Worm (Caenorhabditis elegans) whole organism, L1 larva: ENCODE results near the gene pas-1.
A peak's percentile ranks its signal among the peaks of the same experiment; 100 is the strongest.
"Not testable (repeated sequence)": the region's sequence is repeated elsewhere in the genome, so short reads cannot be mapped to it uniquely, and the experiment has no call there.

ENCODE experiments used
- C04F5.9 ChIP-seq: sonication (generic microtip); optimal IDR thresholded peaks from 2 replicates; lab custom pipeline; 2016; ENCODE audit warnings: missing genetic modification characterization, missing compliant biosample characterization
- C34B4.2 ChIP-seq: sonication (generic microtip); optimal IDR thresholded peaks from 2 replicates; lab custom pipeline; 2017; ENCODE audit warnings: mild to moderate bottlenecking, missing genetic modification characterization, missing compliant biosample characterization
- F16B12.6 ChIP-seq: fragments of 150-350 bp; optimal IDR thresholded peaks from 2 replicates; lab custom pipeline; 2014; ENCODE audit warnings: missing biosample characterization, missing genetic modification characterization
- Y116A8C.19 ChIP-seq: sonication (generic microtip); optimal IDR thresholded peaks from 2 replicates; lab custom pipeline; 2016; ENCODE audit warnings: missing compliant biosample characterization, missing genetic modification characterization, borderline replicate concordance
- aha-1 ChIP-seq: fragments of 150-350 bp; optimal IDR thresholded peaks from 2 replicates; lab custom pipeline; 2014; ENCODE audit warnings: missing biosample characterization, missing genetic modification characterization
- ceh-90 ChIP-seq: sonication (generic microtip); optimal IDR thresholded peaks from 2 replicates; lab custom pipeline; 2016; ENCODE audit warnings: missing genetic modification characterization, missing compliant biosample characterization
- ces-1 ChIP-seq: fragments of 150-350 bp; optimal IDR thresholded peaks from 2 replicates; lab custom pipeline; 2014; ENCODE audit warnings: missing biosample characterization, missing genetic modification reagents, missing genetic modification characterization
- dpl-1 ChIP-seq, 3 experiments: fragments of 150-350 bp in 2 of 3; sonication (generic microtip) in 1 of 3; optimal IDR thresholded peaks; 2 replicates each; lab custom pipeline; 2014 to 2017; ENCODE audit warnings: missing biosample characterization in 3 of 3, missing genetic modification characterization in 3 of 3, missing genetic modification reagents in 3 of 3
- dsc-1 ChIP-seq: sonication (generic microtip); optimal IDR thresholded peaks from 2 replicates; lab custom pipeline; 2016; ENCODE audit warnings: mild to moderate bottlenecking, missing genetic modification characterization, missing compliant biosample characterization
- efl-1 ChIP-seq, 4 experiments: fragments of 150-350 bp; optimal IDR thresholded peaks in 3 of 4; peaks in 1 of 4; 1 replicate in 1 of 4; 2 replicates in 3 of 4; lab custom pipeline; 2014; ENCODE audit warnings: missing biosample characterization in 2 of 4, missing genetic modification characterization in 2 of 4, missing genetic modification reagents in 2 of 4
- elt-2 ChIP-seq: sonication (generic microtip); optimal IDR thresholded peaks from 2 replicates; lab custom pipeline; 2016; ENCODE audit warnings: missing genetic modification characterization, mild to moderate bottlenecking, inconsistent platforms, missing compliant biosample characterization, missing genetic modification reagents
- ets-5 ChIP-seq: fragments of 200-800 bp; sonication (Bioruptor generic); IDR thresholded peaks from 2 replicates; pipeline ENCODE4 v1.3.6; 2022; ENCODE audit warnings: missing genetic modification characterization, missing compliant biosample characterization
- fkh-10 ChIP-seq: sonication (generic microtip); optimal IDR thresholded peaks from 2 replicates; lab custom pipeline; 2017; ENCODE audit warnings: missing biosample characterization, missing genetic modification reagents, missing genetic modification characterization
- fkh-4 ChIP-seq: sonication (generic microtip); optimal IDR thresholded peaks from 2 replicates; lab custom pipeline; 2016; ENCODE audit warnings: missing compliant biosample characterization, missing genetic modification characterization, borderline replicate concordance
- fkh-8 ChIP-seq: sonication (generic microtip); optimal IDR thresholded peaks from 2 replicates; lab custom pipeline; 2016; ENCODE audit warnings: mild to moderate bottlenecking, missing genetic modification characterization, missing compliant biosample characterization
- lin-13 ChIP-seq: fragments of 150-350 bp; optimal IDR thresholded peaks from 2 replicates; lab custom pipeline; 2014; ENCODE audit warnings: missing biosample characterization, missing genetic modification reagents, missing genetic modification characterization
- nhr-20 ChIP-seq: sonication (generic microtip); optimal IDR thresholded peaks from 2 replicates; lab custom pipeline; 2016; ENCODE audit warnings: mild to moderate bottlenecking, missing genetic modification characterization, missing compliant biosample characterization
- nhr-71 ChIP-seq: sonication (generic microtip); optimal IDR thresholded peaks from 2 replicates; lab custom pipeline; 2016; ENCODE audit warnings: mild to moderate bottlenecking, missing genetic modification characterization, moderate library complexity, missing compliant biosample characterization
- nhr-76 ChIP-seq: sonication (generic microtip); optimal IDR thresholded peaks from 2 replicates; lab custom pipeline; 2017; ENCODE audit warnings: missing biosample characterization, missing genetic modification characterization
- nhr-84 ChIP-seq: sonication (generic microtip); optimal IDR thresholded peaks from 2 replicates; lab custom pipeline; 2017; ENCODE audit warnings: missing biosample characterization, missing genetic modification characterization
- nhr-90 ChIP-seq: sonication (generic microtip); optimal IDR thresholded peaks from 2 replicates; lab custom pipeline; 2016; ENCODE audit warnings: mild to moderate bottlenecking, missing genetic modification characterization, missing compliant biosample characterization; ENCODE audit not compliant: poor library complexity
- pag-3 ChIP-seq: sonication (generic microtip); optimal IDR thresholded peaks from 2 replicates; lab custom pipeline; 2017; ENCODE audit warnings: missing genetic modification characterization, mild to moderate bottlenecking, missing compliant biosample characterization, antibody characterized with exemption, borderline replicate concordance; ENCODE audit not compliant: insufficient read depth
- rnt-1 ChIP-seq: sonication (generic microtip); optimal IDR thresholded peaks from 2 replicates; lab custom pipeline; 2016; ENCODE audit warnings: mild to moderate bottlenecking, missing genetic modification characterization, moderate library complexity, missing compliant biosample characterization
- skn-1 ChIP-seq: fragments of 150-350 bp; optimal IDR thresholded peaks from 2 replicates; lab custom pipeline; 2014; ENCODE audit warnings: missing biosample characterization, missing genetic modification characterization
- snpc-4 ChIP-seq: fragments of 150-350 bp; optimal IDR thresholded peaks from 2 replicates; lab custom pipeline; 2014; ENCODE audit warnings: missing biosample characterization, missing genetic modification characterization
- sup-37 ChIP-seq: fragments of 200-800 bp; sonication (Bioruptor generic); optimal IDR thresholded peaks from 2 replicates; lab custom pipeline; 2018; ENCODE audit warnings: mild to moderate bottlenecking, missing genetic modification characterization, missing compliant biosample characterization
- tbx-2 ChIP-seq: sonication (generic microtip); optimal IDR thresholded peaks from 2 replicates; lab custom pipeline; 2016; ENCODE audit warnings: missing genetic modification characterization, missing compliant biosample characterization
- unc-130 ChIP-seq: fragments of 150-350 bp; optimal IDR thresholded peaks from 2 replicates; lab custom pipeline; 2017; ENCODE audit warnings: missing biosample characterization, missing genetic modification characterization, inconsistent platforms
- unc-30 ChIP-seq: sonication (generic microtip); optimal IDR thresholded peaks from 2 replicates; lab custom pipeline; 2017; ENCODE audit warnings: missing biosample characterization, missing genetic modification characterization
- unc-62 ChIP-seq: fragments of 150-350 bp; optimal IDR thresholded peaks from 2 replicates; lab custom pipeline; 2014; ENCODE audit warnings: missing biosample characterization, missing genetic modification reagents, missing genetic modification characterization
- ztf-11 ChIP-seq, 2 experiments: sonication (generic microtip); optimal IDR thresholded peaks; 2 replicates each; lab custom pipeline; 2016 to 2017; ENCODE audit warnings: missing genetic modification characterization in 2 of 2, missing biosample characterization in 1 of 2, missing compliant biosample characterization in 1 of 2
- ztf-4 ChIP-seq: fragments of 150-350 bp; optimal IDR thresholded peaks from 2 replicates; lab custom pipeline; 2014; ENCODE audit warnings: missing biosample characterization, missing genetic modification characterization

pas-1 gene

DNA sequence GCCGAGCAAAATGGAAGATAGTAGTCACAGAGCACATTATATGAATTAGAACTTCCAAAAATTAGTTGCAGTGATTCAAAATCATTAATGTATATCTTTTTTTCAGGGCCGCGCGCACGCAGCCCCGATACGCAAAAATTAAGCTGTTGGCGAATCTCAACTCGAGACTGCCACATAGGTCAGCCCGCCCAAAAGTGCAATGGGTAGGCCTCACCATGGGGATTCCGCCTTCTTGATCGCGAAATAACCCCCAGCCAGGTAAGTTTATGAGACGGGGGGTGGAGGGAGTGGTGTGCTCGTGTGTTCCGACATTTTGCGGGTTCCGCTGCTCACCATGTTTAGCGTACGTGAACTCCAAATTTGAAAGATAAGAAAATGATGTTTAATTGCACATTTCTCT lies 40.7 kb upstream of the pas-1 start, which contains the start of gene F08H9.3:
Gene F08H9.3, minus strand, starts transcription at position 252 of the 400 bp plus-strand sequence.
- TF ChIP-seq nhr-20 (tag; lab: Kevin White, UChicago) (peak; percentile 9), elt-2 (tag; lab: Kevin White, UChicago) (peak; percentile 85), nhr-90 (peak; percentile 26), efl-1 (GFP tag; optimal IDR thresholded peaks at IDR 0.05 in 1 of 2; lab: Kevin White, UChicago) (peak in 1 of 2 experiments; percentile 84), snpc-4 (tag; lab: Kevin White, UChicago) (peak; percentile 86), nhr-71 (peak; percentile 16)
- not testable (repeated sequence) for TF ChIP-seq efl-1 (optimal IDR thresholded peaks at IDR 0.05; lab: Kevin White, UChicago)

DNA sequence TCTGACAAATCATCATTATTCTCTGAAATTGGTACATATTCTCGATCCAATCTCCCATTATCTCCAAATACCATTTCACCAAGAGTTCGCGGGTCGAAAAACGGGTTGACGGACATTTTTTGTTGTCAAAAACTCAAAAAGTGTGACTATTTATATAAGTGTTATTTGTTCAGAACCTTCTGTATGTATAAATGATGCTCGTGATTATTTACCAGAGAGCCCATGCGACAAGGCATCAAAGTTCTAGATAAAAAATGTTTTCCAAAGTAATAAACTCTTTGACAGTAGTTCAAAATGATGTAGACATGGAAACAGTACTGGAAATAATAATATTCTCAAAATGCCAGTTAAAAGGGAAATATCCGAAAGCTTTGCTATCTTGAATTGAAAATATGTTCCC lies 40.2 kb upstream of the pas-1 start:
- no peak for TF ChIP-seq pag-3 (tag; lab: Kevin White, UChicago)
- TF ChIP-seq skn-1: peak; percentile 1
- TF ChIP-seq, all 84 proteins: peak for 1

DNA sequence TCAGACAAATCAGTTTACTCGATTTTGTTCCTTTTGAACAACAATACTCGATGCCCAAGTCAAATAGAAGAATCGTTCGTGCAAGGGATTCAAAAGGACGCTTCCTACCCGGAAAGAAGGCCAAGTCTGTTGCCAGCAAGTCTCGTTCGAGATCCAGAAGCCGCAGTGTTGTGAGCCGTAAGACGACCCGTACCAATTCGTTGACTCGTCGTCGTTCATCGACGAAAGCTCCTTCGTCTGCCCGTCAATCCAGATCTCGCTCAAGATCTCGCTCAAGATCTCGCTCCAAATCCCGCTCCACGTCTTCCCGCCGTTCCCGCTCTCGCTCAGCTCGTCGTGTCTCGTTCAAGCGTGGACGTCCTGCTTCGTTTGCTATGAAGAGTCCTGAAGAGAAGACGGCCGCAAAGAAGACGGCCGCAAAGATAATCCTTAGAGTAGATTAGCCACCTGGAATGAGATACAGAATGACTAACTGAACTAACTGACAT lies 38.2 kb upstream of the pas-1 start, which contains the start of gene F08H9.2:
Gene F08H9.2, plus strand, starts transcription at position 51 of the 488 bp plus-strand sequence.
- TF ChIP-seq Y116A8C.19 (tag; lab: Kevin White, UChicago) (no peak), rnt-1 (tag; lab: Kevin White, UChicago) (no peak), lin-13 (no peak), F16B12.6 (tag; lab: Kevin White, UChicago) (no peak), ztf-11 (tag; optimal IDR thresholded peaks at IDR 0.05; lab: Kevin White, UChicago) (no peak), unc-30 (tag; lab: Kevin White, UChicago) (no peak), fkh-4 (no peak), nhr-84 (tag; lab: Kevin White, UChicago) (no peak), fkh-8 (tag; lab: Kevin White, UChicago) (no peak), dpl-1 (GFP tag; optimal IDR thresholded peaks at IDR 0.05; lab: Kevin White, UChicago) (no peak), ztf-4 (tag; lab: Kevin White, UChicago) (no peak), sup-37 (no peak), nhr-76 (tag; lab: Kevin White, UChicago) (no peak), dsc-1 (tag; lab: Kevin White, UChicago) (no peak)

DNA sequence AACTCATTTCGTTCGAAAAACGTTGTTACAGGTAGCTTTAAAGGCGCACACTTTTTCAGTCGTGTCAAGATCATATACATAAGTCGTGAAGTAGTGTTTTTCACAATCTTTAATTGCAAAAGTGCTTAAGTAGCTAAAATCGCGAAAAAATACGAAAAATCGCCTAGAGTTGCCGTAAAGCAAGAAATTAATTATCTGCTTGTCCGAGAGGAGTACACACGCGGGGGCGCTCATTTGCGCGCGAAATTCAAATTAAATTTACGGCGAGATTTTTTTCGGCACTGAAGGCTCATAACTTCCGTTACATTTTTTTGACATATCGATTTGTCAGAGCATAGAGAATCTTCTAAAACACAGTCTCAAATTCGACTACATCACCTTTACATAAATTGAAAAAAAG lies 37.7 kb upstream of the pas-1 start:
- TF ChIP-seq efl-1 (optimal IDR thresholded peaks at IDR 0.05; lab: Kevin White, UChicago): peak in 1 of 2 experiments; percentile 6
- TF ChIP-seq efl-1 (GFP tag; optimal IDR thresholded peaks at IDR 0.05 in 1 of 2; lab: Kevin White, UChicago): peak; percentile 15 to 86
- no peak for TF ChIP-seq C04F5.9 (tag; lab: Kevin White, UChicago)
- TF ChIP-seq ces-1 (GFP tag; lab: Kevin White, UChicago): no peak
- no peak for TF ChIP-seq Y116A8C.19 (tag; lab: Kevin White, UChicago)
- TF ChIP-seq dpl-1 (GFP tag; optimal IDR thresholded peaks at IDR 0.05; lab: Kevin White, UChicago): peak in 1 of 3 experiments; percentile 7
- TF ChIP-seq tbx-2 (tag; lab: Kevin White, UChicago): no peak
- no peak for TF ChIP-seq unc-130 (tag; lab: Kevin White, UChicago)
- TF ChIP-seq aha-1 (tag; lab: Kevin White, UChicago): no peak
- no peak for TF ChIP-seq ceh-90
- no peak for TF ChIP-seq fkh-10 (GFP tag; lab: Kevin White, UChicago)
- TF ChIP-seq C34B4.2 (tag; lab: Kevin White, UChicago): no peak

DNA sequence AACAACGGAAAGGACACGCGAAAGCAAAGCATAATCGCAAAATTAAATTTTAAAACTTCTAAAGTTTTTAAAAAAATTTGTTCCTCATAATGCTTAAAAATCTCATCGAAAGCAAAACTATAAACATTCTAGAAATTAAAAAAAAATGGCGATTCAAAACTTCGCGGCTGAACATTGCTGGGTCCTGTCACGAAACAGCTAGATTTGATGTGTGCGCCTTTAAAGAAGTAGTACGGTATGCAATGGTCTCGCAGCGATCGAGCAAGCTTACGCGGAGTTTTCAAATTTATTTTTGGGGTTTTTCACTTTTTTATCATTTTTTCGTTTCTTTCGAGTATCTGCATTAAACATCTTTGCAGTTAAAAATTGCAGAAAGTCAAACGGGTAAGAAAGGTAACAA lies 34.7 kb upstream of the pas-1 start, which contains the start of gene coh-3:
Gene coh-3, plus strand, starts transcription at position 353 of the 400 bp plus-strand sequence.
- TF ChIP-seq ets-5 (GFP tag; lab: Robert Waterston, UW): no peak
- TF ChIP-seq Y116A8C.19 (tag; lab: Kevin White, UChicago): no peak
- TF ChIP-seq unc-62 (GFP tag; lab: Kevin White, UChicago): no peak
